Fruit fly (Drosophila melanogaster) whole organism, prepupa: ENCODE measurements around the gene CG1463.
A peak's percentile ranks its signal among the peaks of the same experiment; 100 is the strongest.

Source experiments
- CG10631 ChIP-seq: fragments of 200-800 bp; sonication (Bioruptor generic); optimal IDR thresholded peaks from 2 replicates; lab custom pipeline; 2016; ENCODE audit warnings: missing biosample characterization, missing genetic modification characterization
- CG10669 ChIP-seq: fragments of 200-800 bp; sonication (Bioruptor generic); optimal IDR thresholded peaks from 3 replicates; lab custom pipeline; 2018; ENCODE audit warnings: missing biosample characterization, mild to moderate bottlenecking, missing genetic modification characterization, moderate library complexity
- CG11294 ChIP-seq: fragments of 200-800 bp; sonication (Bioruptor generic); IDR thresholded peaks from 2 replicates; pipeline ENCODE4 v1.3.6; 2022; ENCODE audit warnings: missing biosample characterization, missing genetic modification characterization
- CG11762 ChIP-seq: fragments of 200-800 bp; sonication (Bioruptor generic); optimal IDR thresholded peaks from 3 replicates; lab custom pipeline; 2016; ENCODE audit warnings: missing biosample characterization, missing genetic modification characterization; ENCODE audit not compliant: insufficient read depth
- CG11902 ChIP-seq: fragments of 200-800 bp; sonication (Bioruptor generic); optimal IDR thresholded peaks from 3 replicates; lab custom pipeline; 2016; ENCODE audit warnings: missing biosample characterization, missing genetic modification characterization
- CG15336 ChIP-seq: fragments of 200-800 bp; sonication (Bioruptor generic); IDR thresholded peaks from 2 replicates; pipeline ENCODE4 v1.3.6; 2022; ENCODE audit warnings: missing biosample characterization, missing genetic modification characterization
- CG16779 ChIP-seq: fragments of 200-800 bp; sonication (Bioruptor generic); optimal IDR thresholded peaks from 3 replicates; lab custom pipeline; 2017; ENCODE audit warnings: missing biosample characterization, mild to moderate bottlenecking, missing genetic modification characterization
- CG3032 ChIP-seq: fragments of 200-800 bp; optimal IDR thresholded peaks from 2 replicates; lab custom pipeline; 2019; ENCODE audit warnings: missing biosample characterization, mild to moderate bottlenecking, missing genetic modification characterization, moderate library complexity
- CG31627 ChIP-seq: fragments of 200-800 bp; sonication (Bioruptor generic); optimal IDR thresholded peaks from 3 replicates; lab custom pipeline; 2016; ENCODE audit warnings: missing biosample characterization, missing genetic modification characterization
- CG32006 ChIP-seq: fragments of 200-800 bp; sonication (Bioruptor generic); optimal IDR thresholded peaks from 3 replicates; lab custom pipeline; 2017; ENCODE audit warnings: missing biosample characterization, mild to moderate bottlenecking, missing genetic modification characterization
- CG3919 ChIP-seq: fragments of 200-800 bp; sonication (Bioruptor generic); optimal IDR thresholded peaks from 3 replicates; lab custom pipeline; 2016; ENCODE audit warnings: missing biosample characterization, missing genetic modification characterization
- CG6163 ChIP-seq: fragments of 200-800 bp; sonication (Bioruptor generic); IDR thresholded peaks from 3 replicates; pipeline ENCODE4 v1.3.6; 2022; ENCODE audit warnings: missing biosample characterization, missing genetic modification characterization
- CG6276 ChIP-seq: fragments of 200-800 bp; sonication (Bioruptor generic); optimal IDR thresholded peaks from 2 replicates; lab custom pipeline; 2017; ENCODE audit warnings: missing biosample characterization, mild to moderate bottlenecking, missing genetic modification characterization
- CG6854 ChIP-seq: fragments of 200-800 bp; sonication (Bioruptor generic); optimal IDR thresholded peaks from 2 replicates; lab custom pipeline; 2017; ENCODE audit warnings: missing biosample characterization, mild to moderate bottlenecking, missing genetic modification characterization
- CG7368 ChIP-seq: fragments of 200-800 bp; sonication (Bioruptor generic); optimal IDR thresholded peaks from 3 replicates; lab custom pipeline; 2016; ENCODE audit warnings: missing biosample characterization, missing genetic modification characterization
- CG8119 ChIP-seq: fragments of 200-800 bp; sonication (Bioruptor generic); IDR thresholded peaks from 3 replicates; pipeline ENCODE4 v1.3.6; 2022; ENCODE audit warnings: missing biosample characterization, missing genetic modification characterization
- CG8632 ChIP-seq: fragments of 200-800 bp; sonication (Bioruptor generic); optimal IDR thresholded peaks from 3 replicates; lab custom pipeline; 2016; ENCODE audit warnings: missing biosample characterization, missing genetic modification characterization
- Eip75B ChIP-seq: fragments of 200-800 bp; sonication (Bioruptor generic); optimal IDR thresholded peaks from 3 replicates; lab custom pipeline; 2016; ENCODE audit warnings: missing biosample characterization, missing genetic modification characterization
- Eip78C ChIP-seq: fragments of 200-800 bp; sonication (Bioruptor generic); peaks from one replicate; lab custom pipeline; 2016; ENCODE audit warnings: missing biosample characterization, missing genetic modification characterization
- Eip93F ChIP-seq: fragments of 200-800 bp; sonication (Bioruptor generic); optimal IDR thresholded peaks from 2 replicates; lab custom pipeline; 2016; ENCODE audit warnings: missing biosample characterization, mild to moderate bottlenecking, missing genetic modification characterization
- Ets21C ChIP-seq: fragments of 200-800 bp; sonication (Bioruptor generic); optimal IDR thresholded peaks from 3 replicates; lab custom pipeline; 2016; ENCODE audit warnings: missing biosample characterization, missing genetic modification characterization
- Ets96B ChIP-seq: fragments of 200-800 bp; optimal IDR thresholded peaks from 2 replicates; lab custom pipeline; 2019; ENCODE audit warnings: missing biosample characterization, mild to moderate bottlenecking, missing genetic modification characterization, moderate library complexity
- Hr39 ChIP-seq: fragments of 200-800 bp; sonication (Bioruptor generic); optimal IDR thresholded peaks from 2 replicates; lab custom pipeline; 2016; ENCODE audit warnings: missing biosample characterization, missing genetic modification characterization
- Met ChIP-seq: fragments of 200-800 bp; sonication (Bioruptor generic); optimal IDR thresholded peaks from 3 replicates; lab custom pipeline; 2016; ENCODE audit warnings: missing biosample characterization, missing genetic modification characterization
- OdsH ChIP-seq: fragments of 200-800 bp; sonication (Bioruptor generic); optimal IDR thresholded peaks from 3 replicates; lab custom pipeline; 2016; ENCODE audit warnings: missing biosample characterization, missing genetic modification characterization
- Sox102F ChIP-seq: fragments of 200-800 bp; sonication (Bioruptor generic); optimal IDR thresholded peaks from 2 replicates; lab custom pipeline; 2016; ENCODE audit warnings: missing biosample characterization, mild to moderate bottlenecking, missing genetic modification characterization
- Sox15 ChIP-seq: fragments of 200-800 bp; sonication (Bioruptor generic); optimal IDR thresholded peaks from 3 replicates; lab custom pipeline; 2016; ENCODE audit warnings: missing biosample characterization, missing genetic modification characterization
- achi ChIP-seq: fragments of 200-800 bp; sonication (Bioruptor generic); optimal IDR thresholded peaks from 3 replicates; lab custom pipeline; 2016; ENCODE audit warnings: missing biosample characterization, missing genetic modification characterization
- cyc ChIP-seq: fragments of 200-800 bp; sonication (Bioruptor generic); optimal IDR thresholded peaks from 3 replicates; lab custom pipeline; 2016; ENCODE audit warnings: missing biosample characterization, missing genetic modification characterization
- dac ChIP-seq: fragments of 200-800 bp; sonication (Bioruptor generic); optimal IDR thresholded peaks from 2 replicates; lab custom pipeline; 2017; ENCODE audit warnings: missing biosample characterization, mild to moderate bottlenecking, missing genetic modification characterization
- dsx ChIP-seq: fragments of 200-800 bp; optimal IDR thresholded peaks from 3 replicates; lab custom pipeline; 2019; ENCODE audit warnings: missing biosample characterization, mild to moderate bottlenecking, missing genetic modification characterization, moderate library complexity; ENCODE audit not compliant: poor library complexity, severe bottlenecking
- esn ChIP-seq: fragments of 200-800 bp; sonication (Bioruptor generic); optimal IDR thresholded peaks from 2 replicates; lab custom pipeline; 2016; ENCODE audit warnings: missing biosample characterization, mild to moderate bottlenecking, missing genetic modification characterization, moderate library complexity
- fd59A ChIP-seq: fragments of 200-800 bp; sonication (Bioruptor generic); optimal IDR thresholded peaks from 2 replicates; lab custom pipeline; 2017; ENCODE audit warnings: missing biosample characterization, mild to moderate bottlenecking, missing genetic modification characterization, missing genetic modification reagents
- lz ChIP-seq: fragments of 200-800 bp; sonication (Bioruptor generic); optimal IDR thresholded peaks from 3 replicates; lab custom pipeline; 2016; ENCODE audit warnings: missing biosample characterization, missing genetic modification characterization
- net ChIP-seq: fragments of 200-800 bp; sonication (Bioruptor generic); optimal IDR thresholded peaks from 3 replicates; lab custom pipeline; 2016; ENCODE audit warnings: missing biosample characterization, missing genetic modification characterization
- pdm3 ChIP-seq: fragments of 200-800 bp; sonication (Bioruptor generic); optimal IDR thresholded peaks from 3 replicates; lab custom pipeline; 2016; ENCODE audit warnings: missing biosample characterization, missing genetic modification characterization
- salr ChIP-seq, 2 experiments: fragments of 200-800 bp; sonication (Bioruptor generic); optimal IDR thresholded peaks; 3 replicates each; lab custom pipeline; 2016 to 2018; ENCODE audit warnings: missing biosample characterization in 2 of 2, missing genetic modification characterization in 2 of 2, mild to moderate bottlenecking in 1 of 2
- spab ChIP-seq: fragments of 200-800 bp; sonication (Bioruptor generic); optimal IDR thresholded peaks from 2 replicates; lab custom pipeline; 2017; ENCODE audit warnings: missing biosample characterization, mild to moderate bottlenecking, missing genetic modification characterization, missing genetic modification reagents
- ss ChIP-seq, 2 experiments: fragments of 200-800 bp; sonication (Bioruptor generic); optimal IDR thresholded peaks; 2 replicates in 1 of 2; 3 replicates in 1 of 2; lab custom pipeline; 2017 to 2018; ENCODE audit warnings: mild to moderate bottlenecking in 2 of 2, missing biosample characterization in 2 of 2, missing genetic modification characterization in 2 of 2, moderate library complexity in 1 of 2
- svp ChIP-seq: fragments of 200-800 bp; sonication (Bioruptor generic); peaks from one replicate; lab custom pipeline; 2016; ENCODE audit warnings: missing biosample characterization, missing genetic modification characterization
- topi ChIP-seq: fragments of 200-800 bp; sonication (Bioruptor generic); optimal IDR thresholded peaks from 3 replicates; lab custom pipeline; 2016; ENCODE audit warnings: missing biosample characterization, missing genetic modification characterization
- vri ChIP-seq: fragments of 200-800 bp; sonication (Bioruptor generic); optimal IDR thresholded peaks from 3 replicates; lab custom pipeline; 2016; ENCODE audit warnings: missing biosample characterization, mild to moderate bottlenecking, missing genetic modification characterization

CG1463 gene

DNA sequence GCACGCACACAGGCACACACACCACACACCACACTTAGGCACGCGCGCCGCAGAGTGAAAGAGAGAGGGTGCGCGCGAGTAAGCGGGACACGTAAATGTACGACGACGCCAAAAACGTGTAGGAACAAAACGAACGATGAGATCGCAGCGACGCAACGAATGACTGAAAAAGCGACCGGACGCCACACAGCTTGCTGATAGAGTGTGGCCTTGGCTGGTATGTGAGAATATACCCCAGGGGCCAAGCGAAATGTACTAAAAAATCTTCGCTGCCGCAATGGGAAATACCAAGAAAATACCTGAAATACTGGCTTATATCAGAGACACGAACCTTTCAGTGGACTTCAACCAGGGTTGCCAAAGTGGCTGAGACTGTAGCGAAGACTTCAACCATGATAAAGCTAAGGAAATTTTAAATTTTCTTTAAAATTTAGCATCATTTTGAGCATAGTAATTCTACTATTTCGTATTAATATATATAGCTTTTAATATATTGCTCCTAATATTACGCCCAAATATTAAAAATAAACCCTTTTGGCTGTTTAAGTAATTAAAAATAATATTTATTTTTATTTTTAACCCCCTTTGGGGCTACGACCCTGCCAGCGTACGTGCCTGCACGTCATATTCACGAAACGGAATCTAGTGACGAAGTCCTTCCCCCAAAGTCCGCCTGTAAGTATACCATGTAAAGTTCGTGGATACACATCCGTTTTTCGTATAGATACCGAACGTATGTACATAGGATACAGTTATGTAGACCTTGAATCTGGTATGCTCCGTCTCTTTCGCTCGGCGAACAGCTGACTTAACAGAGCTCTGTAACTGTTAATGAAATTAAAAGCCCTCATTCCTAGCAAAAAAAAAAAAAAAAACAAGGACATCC, 28.2 kb downstream of the CG1463 start, which contains the start of gene Pits (continued):
- TF ChIP-seq vri = peak; percentile 72
- peak; percentile 65 for TF ChIP-seq CG16779 (tag; lab: Kevin White, UChicago)
- TF ChIP-seq CG6163 (GFP tag; lab: Robert Waterston, UW) = peak; percentile 66; the same call in 2 of the 3 replicates
- no peak for TF ChIP-seq Eip93F (GFP tag; lab: Kevin White, UChicago)
- TF ChIP-seq Eip78C (GFP tag; lab: Kevin White, UChicago) = peak; percentile 47
- peak; percentile 82 for TF ChIP-seq CG6854
- TF ChIP-seq Met (GFP tag; lab: Kevin White, UChicago) = peak; percentile 44
- TF ChIP-seq salr (GFP tag; optimal IDR thresholded peaks at IDR 0.05; lab: Kevin White, UChicago) = peak in 1 of 2 experiments; percentile 14
- TF ChIP-seq Ets21C (GFP tag; lab: Kevin White, UChicago) = peak; percentile 5
- peak; percentile 24 for TF ChIP-seq CG31627 (GFP tag; lab: Kevin White, UChicago)
- no peak for TF ChIP-seq CG7368 (GFP tag; lab: Kevin White, UChicago)
- peak; percentile 36 to 79 for TF ChIP-seq ss (GFP tag; optimal IDR thresholded peaks at IDR 0.05; lab: Kevin White, UChicago)

DNA sequence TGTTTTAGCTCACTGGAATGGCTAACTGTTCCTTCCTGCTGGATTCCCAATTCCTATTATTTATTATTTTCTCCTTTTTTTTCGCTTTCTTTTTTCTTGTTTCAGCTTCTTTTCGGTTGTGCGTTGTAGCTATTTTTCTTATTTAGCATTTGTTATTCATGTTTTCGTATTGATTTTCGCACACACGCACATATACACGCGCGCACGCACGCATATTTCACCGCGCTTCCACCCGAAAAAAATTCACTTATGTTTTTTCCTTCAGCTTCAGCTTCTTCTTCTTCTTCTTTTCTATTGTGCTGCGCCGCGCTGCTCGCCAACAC, 28.8 kb downstream of the CG1463 start:
- peak; percentile 20 for TF ChIP-seq CG6276 (GFP tag; lab: Kevin White, UChicago)
- no peak for TF ChIP-seq vri
- TF ChIP-seq Sox102F (GFP tag; lab: Kevin White, UChicago) = no peak
- TF ChIP-seq, all 60 proteins: peak for 1

DNA sequence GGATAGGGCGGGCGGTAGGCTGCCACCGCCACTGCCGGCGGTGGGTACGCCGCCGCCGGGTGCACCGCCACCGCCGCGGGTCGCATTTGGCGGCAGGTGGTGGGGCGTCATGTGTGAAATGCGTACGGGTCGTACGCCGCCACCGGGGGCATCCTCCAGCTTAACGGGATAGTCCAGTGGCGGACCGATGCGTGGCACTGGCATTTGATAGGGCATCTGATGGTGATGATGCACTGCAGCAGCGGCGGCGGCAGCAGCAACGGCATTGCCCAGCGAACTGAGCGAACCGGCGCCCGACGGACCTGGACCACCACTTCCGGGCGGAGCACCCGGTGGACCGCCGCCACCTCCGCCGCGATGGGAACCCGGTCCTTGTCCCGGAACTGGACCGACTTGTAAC, 29.6 kb downstream of the CG1463 start:
- TF ChIP-seq CG8119 (GFP tag; lab: Robert Waterston, UW) (no peak), svp (GFP tag; lab: Kevin White, UChicago) (no peak), CG6276 (GFP tag; lab: Kevin White, UChicago) (no peak), CG11294 (GFP tag; lab: Robert Waterston, UW) (no peak), CG8632 (GFP tag; lab: Kevin White, UChicago) (no peak), cyc (GFP tag; lab: Kevin White, UChicago) (no peak), fd59A (GFP tag; lab: Kevin White, UChicago) (no peak), esn (GFP tag; lab: Kevin White, UChicago) (no peak), CG11762 (GFP tag; lab: Kevin White, UChicago) (no peak), net (no peak), dac (GFP tag; lab: Kevin White, UChicago) (no peak), dsx (GFP tag; lab: Kevin White, UChicago) (no peak), salr (GFP tag; optimal IDR thresholded peaks at IDR 0.05; lab: Kevin White, UChicago) (no peak), CG3032 (tag; lab: Kevin White, UChicago) (no peak), spab (GFP tag; lab: Kevin White, UChicago) (no peak), Eip75B (no peak), CG31627 (GFP tag; lab: Kevin White, UChicago) (no peak), Ets96B (tag; lab: Kevin White, UChicago) (no peak), Hr39 (GFP tag; lab: Kevin White, UChicago) (no peak), CG6163 (GFP tag; lab: Robert Waterston, UW) (no peak)
- TF ChIP-seq, all 60 proteins: peak for 0

DNA sequence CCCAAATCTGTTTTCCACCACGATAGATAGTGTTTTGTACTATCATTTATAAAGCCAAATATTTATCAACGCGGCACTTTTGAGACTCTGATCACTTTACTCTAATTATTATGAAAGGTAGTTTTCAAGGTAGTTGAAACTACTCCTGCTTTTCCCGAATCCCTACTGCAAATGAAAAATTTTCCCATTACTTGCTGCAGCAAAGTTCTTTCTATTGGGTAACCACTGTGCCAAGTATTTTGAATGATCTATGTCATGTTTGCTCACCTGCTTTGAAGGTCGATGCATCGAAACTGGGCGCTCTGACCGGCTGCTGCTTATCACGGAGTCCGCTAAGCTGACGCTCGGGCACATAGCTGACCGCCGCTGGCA, 30.2 kb downstream of the CG1463 start:
- TF ChIP-seq achi (GFP tag; lab: Kevin White, UChicago) (no peak), CG11902 (GFP tag; lab: Kevin White, UChicago) (no peak), CG10631 (no peak), lz (GFP tag; lab: Kevin White, UChicago) (no peak), pdm3 (no peak), fd59A (GFP tag; lab: Kevin White, UChicago) (no peak), CG3919 (GFP tag; lab: Kevin White, UChicago) (no peak), topi (GFP tag; lab: Kevin White, UChicago) (no peak), vri (no peak), CG3032 (tag; lab: Kevin White, UChicago) (no peak), CG15336 (GFP tag; lab: Robert Waterston, UW) (no peak), CG10669 (GFP tag; lab: Kevin White, UChicago) (no peak), dsx (GFP tag; lab: Kevin White, UChicago) (no peak), CG32006 (GFP tag; lab: Kevin White, UChicago) (no peak), CG8632 (GFP tag; lab: Kevin White, UChicago) (no peak), CG8119 (GFP tag; lab: Robert Waterston, UW) (no peak), OdsH (no peak), Sox15 (GFP tag; lab: Kevin White, UChicago) (no peak), dac (GFP tag; lab: Kevin White, UChicago) (no peak), CG11762 (GFP tag; lab: Kevin White, UChicago) (no peak)
